Fruit fly (Drosophila melanogaster) whole organism, embryonic: ENCODE data around the gene can.

Source experiments
- CG12299 ChIP-seq: fragments of 200-800 bp; sonication (Bioruptor generic); optimal IDR thresholded peaks from 2 replicates; lab custom pipeline; 2018; ENCODE audit warnings: missing biosample characterization, mild to moderate bottlenecking, missing genetic modification characterization
- CG2116 ChIP-seq: fragments of 200-800 bp; sonication (Bioruptor generic); optimal IDR thresholded peaks from 3 replicates; lab custom pipeline; 2018; ENCODE audit warnings: missing biosample characterization, mild to moderate bottlenecking, missing genetic modification characterization
- CG2712 ChIP-seq: fragments of 200-800 bp; optimal IDR thresholded peaks from 3 replicates; lab custom pipeline; 2019; ENCODE audit warnings: missing biosample characterization, mild to moderate bottlenecking, missing genetic modification characterization, moderate library complexity
- CG4424 ChIP-seq: fragments of 200-800 bp; sonication (Bioruptor generic); optimal IDR thresholded peaks from 3 replicates; lab custom pipeline; 2016; ENCODE audit warnings: missing biosample characterization, missing genetic modification characterization
- Dad ChIP-seq: fragments of 200-800 bp; sonication (Bioruptor generic); optimal IDR thresholded peaks from 3 replicates; lab custom pipeline; 2016; ENCODE audit warnings: missing biosample characterization, missing genetic modification characterization
- Dfd ChIP-seq, 2 experiments: fragments of >200 bp; optimal IDR thresholded peaks; 2 replicates each; lab custom pipeline; 2017; ENCODE audit warnings: missing biosample characterization in 2 of 2, missing genetic modification characterization in 2 of 2
- H15 ChIP-seq: fragments of 200-800 bp; sonication (Bioruptor generic); IDR thresholded peaks from 3 replicates; pipeline ENCODE4 v1.3.6; 2022; ENCODE audit warnings: missing biosample characterization, missing genetic modification characterization
- Pdp1 ChIP-seq, 2 experiments: fragments of 200-800 bp; sonication (Bioruptor generic); optimal IDR thresholded peaks; 3 replicates each; lab custom pipeline; 2016; ENCODE audit warnings: missing biosample characterization in 2 of 2, missing genetic modification characterization in 2 of 2, mild to moderate bottlenecking in 1 of 2, moderate library complexity in 1 of 2
- Xrp1 ChIP-seq: fragments of 200-800 bp; sonication (Bioruptor generic); IDR thresholded peaks from 2 replicates; pipeline ENCODE4 v1.3.6; 2022; ENCODE audit warnings: missing biosample characterization, missing genetic modification characterization
- emc ChIP-seq: fragments of 200-800 bp; sonication (Bioruptor generic); optimal IDR thresholded peaks from 2 replicates; lab custom pipeline; 2016; ENCODE audit warnings: missing biosample characterization, missing genetic modification characterization
- nau ChIP-seq: fragments of 200-800 bp; sonication (Bioruptor generic); optimal IDR thresholded peaks from 3 replicates; lab custom pipeline; 2017; ENCODE audit warnings: missing biosample characterization, mild to moderate bottlenecking, missing genetic modification characterization, missing genetic modification reagents
- tll ChIP-seq, 2 experiments: fragments of 200-800 bp in 1 of 2; fragments of >200 bp in 1 of 2; sonication (Bioruptor generic) in 1 of 2; optimal IDR thresholded peaks; 2 replicates each; lab custom pipeline; 2017 to 2019; ENCODE audit warnings: missing biosample characterization in 2 of 2, missing genetic modification characterization in 2 of 2, mild to moderate bottlenecking in 1 of 2, moderate library complexity in 1 of 2
- usp ChIP-seq: fragments of >200 bp; optimal IDR thresholded peaks from 2 replicates; lab custom pipeline; 2017; ENCODE audit warnings: missing biosample characterization, missing genetic modification characterization

DNA sequence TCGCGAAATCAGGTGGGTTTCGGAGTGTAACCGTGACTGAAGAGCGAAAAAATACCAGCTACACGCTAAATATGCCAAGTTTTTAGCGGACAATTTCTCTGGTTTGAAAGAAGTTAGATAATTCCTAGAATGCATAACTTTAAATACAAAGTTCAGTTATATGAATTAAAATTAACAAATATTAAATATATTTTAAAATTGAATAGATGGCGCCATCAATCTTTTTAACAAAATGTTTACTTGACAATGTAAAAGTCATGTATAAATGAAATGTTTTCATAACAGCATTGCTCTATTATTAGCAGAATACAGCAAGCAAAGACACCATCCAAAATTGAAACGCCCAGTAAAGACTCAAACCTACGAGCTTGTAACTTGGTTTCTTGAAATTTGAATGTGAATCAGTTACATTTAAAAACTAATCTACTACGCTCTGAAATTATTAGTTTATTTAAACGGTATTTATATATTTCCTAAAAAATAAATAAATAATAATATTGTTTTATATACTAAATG lies 41.6 kb downstream of the can start, which contains the start of gene scramb1:
- no peak for TF ChIP-seq Pdp1 (GFP tag; optimal IDR thresholded peaks at IDR 0.05; lab: Kevin White, UChicago)
- TF ChIP-seq CG2116 (GFP tag; lab: Kevin White, UChicago): no peak
- TF ChIP-seq emc (GFP tag; lab: Kevin White, UChicago): no peak
- TF ChIP-seq Dfd (GFP tag; optimal IDR thresholded peaks at IDR 0.05; lab: Kevin White, UChicago): no peak
- no peak for TF ChIP-seq H15 (GFP tag; lab: Robert Waterston, UW)
- TF ChIP-seq tll (GFP tag; optimal IDR thresholded peaks at IDR 0.05; lab: Kevin White, UChicago): no peak
- TF ChIP-seq nau (GFP tag; lab: Kevin White, UChicago): no peak
- no peak for TF ChIP-seq Dad (GFP tag; lab: Kevin White, UChicago)
- TF ChIP-seq CG2712 (tag; lab: Kevin White, UChicago): peak; percentile 35
- TF ChIP-seq Xrp1: no peak
- TF ChIP-seq usp (GFP tag; lab: Kevin White, UChicago): no peak
- TF ChIP-seq CG12299 (tag; lab: Kevin White, UChicago): no peak
- no peak for TF ChIP-seq CG4424
